Fruit fly (Drosophila melanogaster) whole organism, embryonic: ENCODE results near the gene Coa8.
A peak's percentile ranks its signal among the peaks of the same experiment; 100 is the strongest.

ENCODE experiments used
- Antp ChIP-seq: fragments of 200-800 bp; sonication (Bioruptor generic); optimal IDR thresholded peaks from 3 replicates; lab custom pipeline; 2016; ENCODE audit warnings: missing biosample characterization, missing genetic modification characterization
- Bgb ChIP-seq: fragments of 200-800 bp; sonication (Bioruptor generic); IDR thresholded peaks from 2 replicates; pipeline ENCODE4 v1.3.6; 2022; ENCODE audit warnings: missing biosample characterization, missing genetic modification characterization; ENCODE audit not compliant: partially characterized antibody
- CG10274 ChIP-seq: fragments of 200-800 bp; sonication (Bioruptor generic); optimal IDR thresholded peaks from 3 replicates; lab custom pipeline; 2017; ENCODE audit warnings: missing biosample characterization, mild to moderate bottlenecking, missing genetic modification characterization
- CG10543 ChIP-seq: fragments of 200-800 bp; sonication (Bioruptor generic); optimal IDR thresholded peaks from 3 replicates; lab custom pipeline; 2017; ENCODE audit warnings: missing biosample characterization, mild to moderate bottlenecking, missing genetic modification characterization, moderate library complexity
- CG11560 ChIP-seq: fragments of 200-800 bp; sonication (Bioruptor generic); IDR thresholded peaks from 3 replicates; pipeline ENCODE4 v1.3.6; 2022; ENCODE audit warnings: missing biosample characterization, missing genetic modification characterization
- CG12071 ChIP-seq: fragments of 200-800 bp; sonication (Bioruptor generic); optimal IDR thresholded peaks from 3 replicates; lab custom pipeline; 2018; ENCODE audit warnings: missing biosample characterization, mild to moderate bottlenecking, missing genetic modification characterization
- CG12104 ChIP-seq: fragments of 200-800 bp; sonication (Bioruptor generic); optimal IDR thresholded peaks from 3 replicates; lab custom pipeline; 2016; ENCODE audit warnings: missing biosample characterization, missing genetic modification characterization
- CG16863 ChIP-seq: fragments of 200-800 bp; sonication (Bioruptor generic); optimal IDR thresholded peaks from 3 replicates; lab custom pipeline; 2016; ENCODE audit warnings: missing biosample characterization, missing genetic modification characterization
- CG18764 ChIP-seq: fragments of 200-800 bp; sonication (Bioruptor generic); optimal IDR thresholded peaks from 3 replicates; lab custom pipeline; 2016; ENCODE audit warnings: missing biosample characterization, missing genetic modification characterization
- CG2120 ChIP-seq: fragments of 200-800 bp; sonication (Bioruptor generic); optimal IDR thresholded peaks from 3 replicates; lab custom pipeline; 2016; ENCODE audit warnings: missing biosample characterization, missing genetic modification characterization
- CG2712 ChIP-seq: fragments of 200-800 bp; optimal IDR thresholded peaks from 3 replicates; lab custom pipeline; 2019; ENCODE audit warnings: missing biosample characterization, mild to moderate bottlenecking, missing genetic modification characterization, moderate library complexity
- CG30403 ChIP-seq: fragments of 200-800 bp; sonication (Bioruptor generic); optimal IDR thresholded peaks from 3 replicates; lab custom pipeline; 2016; ENCODE audit warnings: missing biosample characterization, missing genetic modification characterization
- CG31388 ChIP-seq: fragments of 200-800 bp; sonication (Bioruptor generic); optimal IDR thresholded peaks from 2 replicates; lab custom pipeline; 2016; ENCODE audit warnings: missing biosample characterization, missing genetic modification characterization
- CG3407 ChIP-seq: fragments of 200-800 bp; sonication (Bioruptor generic); optimal IDR thresholded peaks from 2 replicates; lab custom pipeline; 2018; ENCODE audit warnings: missing biosample characterization, mild to moderate bottlenecking, missing genetic modification characterization
- CG3838 ChIP-seq: fragments of 200-800 bp; sonication (Bioruptor generic); optimal IDR thresholded peaks from 3 replicates; lab custom pipeline; 2016; ENCODE audit warnings: missing biosample characterization, missing genetic modification characterization
- CG6683 ChIP-seq: fragments of 200-800 bp; sonication (Bioruptor generic); optimal IDR thresholded peaks from 2 replicates; lab custom pipeline; 2017; ENCODE audit warnings: missing biosample characterization, mild to moderate bottlenecking, missing genetic modification characterization, missing genetic modification reagents
- CG7556 ChIP-seq: fragments of 200-800 bp; sonication (Bioruptor generic); optimal IDR thresholded peaks from 2 replicates; lab custom pipeline; 2017; ENCODE audit warnings: missing biosample characterization, mild to moderate bottlenecking, missing genetic modification characterization
- CG8478 ChIP-seq: fragments of >200 bp; optimal IDR thresholded peaks from 2 replicates; lab custom pipeline; 2018
- CG8765 ChIP-seq: fragments of 200-800 bp; sonication (Bioruptor generic); IDR thresholded peaks from 2 replicates; pipeline ENCODE4 v1.3.6; 2022; ENCODE audit warnings: missing biosample characterization, missing genetic modification characterization
- CoRest ChIP-seq: fragments of 200-800 bp; sonication (Bioruptor generic); optimal IDR thresholded peaks from 3 replicates; lab custom pipeline; 2018; ENCODE audit warnings: missing biosample characterization, mild to moderate bottlenecking, missing genetic modification characterization, moderate library complexity
- CrebB ChIP-seq: fragments of 200-800 bp; sonication (Bioruptor generic); optimal IDR thresholded peaks from 3 replicates; lab custom pipeline; 2018; ENCODE audit warnings: missing biosample characterization, mild to moderate bottlenecking, missing genetic modification characterization
- D19B ChIP-seq: fragments of 200-800 bp; sonication (Bioruptor generic); optimal IDR thresholded peaks from 2 replicates; lab custom pipeline; 2017; ENCODE audit warnings: missing biosample characterization, mild to moderate bottlenecking, missing genetic modification characterization
- Dad ChIP-seq: fragments of 200-800 bp; sonication (Bioruptor generic); optimal IDR thresholded peaks from 3 replicates; lab custom pipeline; 2016; ENCODE audit warnings: missing biosample characterization, missing genetic modification characterization
- Dfd ChIP-seq, 2 experiments: fragments of >200 bp; optimal IDR thresholded peaks; 2 replicates each; lab custom pipeline; 2017; ENCODE audit warnings: missing biosample characterization in 2 of 2, missing genetic modification characterization in 2 of 2
- Doc3 ChIP-seq: fragments of 200-800 bp; sonication (Bioruptor generic); IDR thresholded peaks from 3 replicates; pipeline ENCODE4 v1.3.6; 2022; ENCODE audit warnings: missing biosample characterization, missing genetic modification characterization; ENCODE audit not compliant: partially characterized antibody
- Drgx ChIP-seq: fragments of 200-800 bp; sonication (Bioruptor generic); IDR thresholded peaks from 2 replicates; pipeline ENCODE4 v1.3.6; 2022; ENCODE audit warnings: missing biosample characterization, missing genetic modification characterization
- E2f2 ChIP-seq: fragments of 200-800 bp; sonication (Bioruptor generic); IDR thresholded peaks from 2 replicates; pipeline ENCODE4 v1.3.6; 2022; ENCODE audit warnings: missing biosample characterization, missing genetic modification characterization
- HmgZ ChIP-seq: fragments of 200-800 bp; sonication (Bioruptor generic); optimal IDR thresholded peaks from 2 replicates; lab custom pipeline; 2018; ENCODE audit warnings: missing biosample characterization, mild to moderate bottlenecking, missing genetic modification characterization
- NC2β ChIP-seq: fragments of 200-800 bp; sonication (Bioruptor generic); optimal IDR thresholded peaks from 2 replicates; lab custom pipeline; 2016; ENCODE audit warnings: missing biosample characterization, missing genetic modification characterization
- Ptx1 ChIP-seq: fragments of 200-800 bp; sonication (Bioruptor generic); IDR thresholded peaks from 2 replicates; pipeline ENCODE4 v1.3.6; 2022; ENCODE audit warnings: missing biosample characterization, missing genetic modification characterization
- bbx ChIP-seq: fragments of 200-800 bp; sonication (Bioruptor generic); IDR thresholded peaks from 2 replicates; pipeline ENCODE4 v1.3.6; 2022; ENCODE audit warnings: missing biosample characterization, missing genetic modification characterization; ENCODE audit not compliant: partially characterized antibody
- bigmax ChIP-seq: fragments of 200-800 bp; sonication (Bioruptor generic); optimal IDR thresholded peaks from 2 replicates; lab custom pipeline; 2018; ENCODE audit warnings: missing biosample characterization, mild to moderate bottlenecking, missing genetic modification characterization
- bowl ChIP-seq: fragments of 200-800 bp; sonication (Bioruptor generic); IDR thresholded peaks from 2 replicates; pipeline ENCODE4 v1.3.6; 2022; ENCODE audit warnings: missing biosample characterization, missing genetic modification characterization
- chn ChIP-seq: fragments of 200-800 bp; sonication (Bioruptor generic); optimal IDR thresholded peaks from 2 replicates; lab custom pipeline; 2016; ENCODE audit warnings: missing biosample characterization, missing genetic modification characterization
- dm ChIP-seq: fragments of 200-800 bp; sonication (Bioruptor generic); optimal IDR thresholded peaks from 3 replicates; lab custom pipeline; 2016; ENCODE audit warnings: missing biosample characterization, missing genetic modification characterization
- gcm ChIP-seq: fragments of 200-800 bp; sonication (Bioruptor generic); optimal IDR thresholded peaks from 2 replicates; lab custom pipeline; 2019; ENCODE audit warnings: missing biosample characterization, mild to moderate bottlenecking, missing genetic modification characterization, moderate library complexity
- inv ChIP-seq: fragments of 200-800 bp; sonication (Bioruptor generic); IDR thresholded peaks from 2 replicates; pipeline ENCODE4 v1.3.6; 2022; ENCODE audit warnings: missing biosample characterization, missing genetic modification characterization; ENCODE audit not compliant: partially characterized antibody
- oc ChIP-seq: fragments of 200-800 bp; sonication (Bioruptor generic); optimal IDR thresholded peaks from 2 replicates; lab custom pipeline; 2018; ENCODE audit warnings: missing biosample characterization, mild to moderate bottlenecking, missing genetic modification characterization, moderate library complexity
- odd ChIP-seq: fragments of 200-800 bp; sonication (Bioruptor generic); optimal IDR thresholded peaks from 2 replicates; lab custom pipeline; 2017; ENCODE audit warnings: missing biosample characterization, mild to moderate bottlenecking, missing genetic modification characterization
- pita ChIP-seq: fragments of 200-800 bp; sonication (Bioruptor generic); optimal IDR thresholded peaks from 2 replicates; lab custom pipeline; 2017; ENCODE audit warnings: missing biosample characterization, mild to moderate bottlenecking, missing genetic modification characterization
- run ChIP-seq: fragments of 200-800 bp; sonication (Bioruptor generic); optimal IDR thresholded peaks from 3 replicates; lab custom pipeline; 2018; ENCODE audit warnings: missing biosample characterization, mild to moderate bottlenecking, missing genetic modification characterization
- sd ChIP-seq: fragments of 200-800 bp; sonication (Bioruptor generic); optimal IDR thresholded peaks from 3 replicates; lab custom pipeline; 2018; ENCODE audit warnings: missing biosample characterization, mild to moderate bottlenecking, missing genetic modification characterization, moderate library complexity
- slbo ChIP-seq: fragments of 200-800 bp; sonication (Bioruptor generic); IDR thresholded peaks from 2 replicates; pipeline ENCODE4 v1.3.6; 2022; ENCODE audit warnings: missing biosample characterization, missing genetic modification characterization
- slp2 ChIP-seq: fragments of 200-800 bp; sonication (Bioruptor generic); optimal IDR thresholded peaks from 2 replicates; lab custom pipeline; 2016; ENCODE audit warnings: missing biosample characterization, missing genetic modification characterization
- ssp ChIP-seq: fragments of 200-800 bp; sonication (Bioruptor generic); IDR thresholded peaks from 2 replicates; pipeline ENCODE4 v1.3.6; 2022; ENCODE audit warnings: missing biosample characterization, missing genetic modification characterization
- tgo ChIP-seq: fragments of 200-800 bp; sonication (Bioruptor generic); IDR thresholded peaks from 3 replicates; pipeline ENCODE4 v1.3.6; 2022; ENCODE audit warnings: missing biosample characterization, missing genetic modification characterization
- tll ChIP-seq, 2 experiments: fragments of 200-800 bp in 1 of 2; fragments of >200 bp in 1 of 2; sonication (Bioruptor generic) in 1 of 2; optimal IDR thresholded peaks; 2 replicates each; lab custom pipeline; 2017 to 2019; ENCODE audit warnings: missing biosample characterization in 2 of 2, missing genetic modification characterization in 2 of 2, mild to moderate bottlenecking in 1 of 2, moderate library complexity in 1 of 2
- tna ChIP-seq: fragments of 200-800 bp; sonication (Bioruptor generic); IDR thresholded peaks from 2 replicates; pipeline ENCODE4 v1.3.6; 2022; ENCODE audit warnings: missing biosample characterization, missing genetic modification characterization; ENCODE audit not compliant: partially characterized antibody
- vvl ChIP-seq: fragments of 200-800 bp; sonication (Bioruptor generic); IDR thresholded peaks from 2 replicates; pipeline ENCODE4 v1.3.6; 2022; ENCODE audit warnings: missing biosample characterization, missing genetic modification characterization

Coa8 gene

dm6 chrX:1830396-1831218 lies 49.5 kb upstream of the Coa8 start (continued):
- TF ChIP-seq dm (GFP tag; lab: Kevin White, UChicago) = peak; percentile 97
- peak; percentile 83 for TF ChIP-seq CG3838 (GFP tag; lab: Kevin White, UChicago)
- TF ChIP-seq Antp (GFP tag; lab: Kevin White, UChicago) = peak; percentile 91
- peak; percentile 99 for TF ChIP-seq CG10274 (GFP tag; lab: Kevin White, UChicago)
- TF ChIP-seq Drgx (GFP tag; lab: Robert Waterston, UW) = peak; percentile 99
- TF ChIP-seq Doc3 (GFP tag; lab: Robert Waterston, UW) = no peak
- peak; percentile 98 for TF ChIP-seq slbo
- no peak for TF ChIP-seq tna
- peak; percentile 87 for TF ChIP-seq CG6683 (GFP tag; lab: Kevin White, UChicago)
- peak; percentile 97 for TF ChIP-seq HmgZ (tag; lab: Kevin White, UChicago)
- TF ChIP-seq CrebB = peak; percentile 96
- peak; percentile 85 for TF ChIP-seq CG18764
- TF ChIP-seq E2f2 (GFP tag; lab: Robert Waterston, UW) = peak; percentile 82
- peak; percentile 93 for TF ChIP-seq chn (GFP tag; lab: Kevin White, UChicago)
- TF ChIP-seq oc (tag; lab: Kevin White, UChicago) = peak; percentile 98
- TF ChIP-seq tgo (GFP tag; lab: Robert Waterston, UW) = peak; percentile 97
- peak; percentile 89 for TF ChIP-seq sd (tag; lab: Kevin White, UChicago)
- TF ChIP-seq pita (GFP tag; lab: Kevin White, UChicago) = no peak
- TF ChIP-seq CG2120 (GFP tag; lab: Kevin White, UChicago) = peak; percentile 98
- peak; percentile 94 for TF ChIP-seq gcm (GFP tag; lab: Kevin White, UChicago)
- peak; percentile 88 for TF ChIP-seq D19B (GFP tag; lab: Kevin White, UChicago)
- TF ChIP-seq NC2β (GFP tag; lab: Kevin White, UChicago) = peak; percentile 90
- TF ChIP-seq CG12071 (GFP tag; lab: Kevin White, UChicago) = peak; percentile 97
- peak; percentile 92 for TF ChIP-seq run (tag; lab: Kevin White, UChicago)
- TF ChIP-seq CG11560 (tag; lab: Robert Waterston, UW) = peak; percentile 86
- no peak for TF ChIP-seq tll (GFP tag; optimal IDR thresholded peaks at IDR 0.05; lab: Kevin White, UChicago)
- peak; percentile 96 for TF ChIP-seq CG7556 (GFP tag; lab: Kevin White, UChicago)
- peak; percentile 99 for TF ChIP-seq vvl
- peak; percentile 95 for TF ChIP-seq CG2712 (tag; lab: Kevin White, UChicago)
- TF ChIP-seq ssp (GFP tag; lab: Robert Waterston, UW) = peak; percentile 88
- TF ChIP-seq odd = peak; percentile 92
- peak; percentile 88 for TF ChIP-seq CG3407 (GFP tag; lab: Kevin White, UChicago)
- peak; percentile 97 for TF ChIP-seq CoRest (tag; lab: Kevin White, UChicago)
- TF ChIP-seq Bgb = peak; percentile 54
- peak; percentile 97 for TF ChIP-seq Ptx1 (GFP tag; lab: Robert Waterston, UW)
- peak; percentile 84 for TF ChIP-seq CG31388 (GFP tag; lab: Kevin White, UChicago)
- peak; percentile 87 for TF ChIP-seq CG8765 (GFP tag; lab: Robert Waterston, UW)
- TF ChIP-seq Dfd (GFP tag; optimal IDR thresholded peaks at IDR 0.05; lab: Kevin White, UChicago) = no peak
- TF ChIP-seq bbx = no peak
- TF ChIP-seq Dad (GFP tag; lab: Kevin White, UChicago) = peak; percentile 80
- TF ChIP-seq bigmax (GFP tag; lab: Kevin White, UChicago) = peak; percentile 61
- TF ChIP-seq inv = no peak
- peak; percentile 95 for TF ChIP-seq bowl
- TF ChIP-seq CG10543 (GFP tag; lab: Kevin White, UChicago) = peak; percentile 95
- TF ChIP-seq slp2 (GFP tag; lab: Kevin White, UChicago) = peak; percentile 86
- peak; percentile 88 for TF ChIP-seq CG12104 (GFP tag; lab: Kevin White, UChicago)
- TF ChIP-seq CG16863 = peak; percentile 93
- no peak for TF ChIP-seq CG8478
- peak; percentile 97 for TF ChIP-seq CG30403 (GFP tag; lab: Kevin White, UChicago)
